Worm (Caenorhabditis elegans) whole organism, L4 larva: ENCODE measurements around the gene glb-13.
A peak's percentile ranks its signal among the peaks of the same experiment; 100 is the strongest.

ENCODE experiments used
- ceh-82 ChIP-seq: sonication (generic microtip); optimal IDR thresholded peaks from 2 replicates; lab custom pipeline; 2017; ENCODE audit warnings: missing biosample characterization, missing genetic modification characterization
- dpl-1 ChIP-seq: fragments of 150-350 bp; optimal IDR thresholded peaks from 2 replicates; lab custom pipeline; 2014; ENCODE audit warnings: missing biosample characterization, missing genetic modification reagents, missing genetic modification characterization
- hlh-30 ChIP-seq: sonication (generic microtip); optimal IDR thresholded peaks from 2 replicates; lab custom pipeline; 2017; ENCODE audit warnings: antibody characterized with exemption, mild to moderate bottlenecking, missing genetic modification characterization, missing compliant biosample characterization; ENCODE audit not compliant: insufficient read depth
- lin-39 ChIP-seq: fragments of 150-350 bp; optimal IDR thresholded peaks from 2 replicates; lab custom pipeline; 2014; ENCODE audit warnings: missing biosample characterization, missing genetic modification reagents, missing genetic modification characterization
- mdl-1 ChIP-seq, 2 experiments: fragments of 150-350 bp in 1 of 2; sonication (generic microtip) in 1 of 2; optimal IDR thresholded peaks; 2 replicates each; lab custom pipeline; 2014 to 2017; ENCODE audit warnings: missing biosample characterization in 2 of 2, missing genetic modification characterization in 2 of 2
- mep-1 ChIP-seq: fragments of 150-350 bp; sonication (generic microtip); optimal IDR thresholded peaks from 3 replicates; lab custom pipeline; 2014; ENCODE audit warnings: missing biosample characterization, missing genetic modification characterization
- nhr-42 ChIP-seq: fragments of 200-800 bp; sonication (Bioruptor generic); IDR thresholded peaks from 2 replicates; pipeline ENCODE4 v1.3.6; 2022; ENCODE audit warnings: missing genetic modification characterization, missing compliant biosample characterization
- nhr-48 ChIP-seq: sonication (generic microtip); optimal IDR thresholded peaks from 2 replicates; lab custom pipeline; 2016; ENCODE audit warnings: mild to moderate bottlenecking, missing genetic modification characterization, missing compliant biosample characterization
- spr-3 ChIP-seq: fragments of 200-800 bp; sonication (Bioruptor generic); optimal IDR thresholded peaks from 2 replicates; lab custom pipeline; 2018; ENCODE audit warnings: mild to moderate bottlenecking, missing genetic modification characterization, missing compliant biosample characterization

- TF ChIP-seq mdl-1 (tag; optimal IDR thresholded peaks at IDR 0.05; lab: Kevin White, UChicago) = peak in 1 of 2 experiments; percentile 50
- no peak for TF ChIP-seq ceh-82
- no peak for TF ChIP-seq lin-39 (tag; lab: Kevin White, UChicago)
- no peak for TF ChIP-seq spr-3 (GFP tag; lab: Kevin White, UChicago)
- peak; percentile 69 for TF ChIP-seq hlh-30 (tag; lab: Kevin White, UChicago)
- no peak for TF ChIP-seq nhr-42 (GFP tag; lab: Robert Waterston, UW)
- peak; percentile 22 for TF ChIP-seq mep-1 (tag; lab: Kevin White, UChicago)
- no peak for TF ChIP-seq dpl-1 (GFP tag; lab: Kevin White, UChicago)
- TF ChIP-seq nhr-48 = no peak
Observed at ce11 chrX:12422580-12422979, 44.4 kb upstream of the glb-13 start.
